Worm (Caenorhabditis elegans) whole organism, midembryonic: ENCODE data around the gene cpg-18.

Experiments
- T22C8.4 ChIP-seq: fragments of 200-800 bp; sonication (Bioruptor generic); IDR thresholded peaks from 2 replicates; pipeline ENCODE4 v1.3.6; 2022; ENCODE audit warnings: missing genetic modification characterization, missing compliant biosample characterization
- cog-1 ChIP-seq: sonication (generic microtip); optimal IDR thresholded peaks from 2 replicates; lab custom pipeline; 2016; ENCODE audit warnings: missing genetic modification characterization, missing compliant biosample characterization
- flt-1 ChIP-seq: fragments of 200-800 bp; sonication (Bioruptor generic); IDR thresholded peaks from 2 replicates; pipeline ENCODE4 v1.3.6; 2022; ENCODE audit warnings: missing genetic modification characterization, missing compliant biosample characterization
- med-1 ChIP-seq: sonication (generic microtip); optimal IDR thresholded peaks from 2 replicates; lab custom pipeline; 2017; ENCODE audit warnings: missing genetic modification characterization, mild to moderate bottlenecking, missing compliant biosample characterization, antibody characterized with exemption, missing genetic modification reagents; ENCODE audit not compliant: insufficient read depth
- ref-1 ChIP-seq: fragments of 200-800 bp; sonication (Bioruptor generic); conservative IDR thresholded peaks from 2 replicates; pipeline ENCODE4 v1.3.6; 2022; ENCODE audit warnings: missing genetic modification reagents, missing genetic modification characterization, missing compliant biosample characterization
- tab-1 ChIP-seq: fragments of 200-800 bp; sonication (Bioruptor generic); IDR thresholded peaks from 2 replicates; pipeline ENCODE4 v1.3.6; 2022; ENCODE audit warnings: missing genetic modification characterization, missing compliant biosample characterization
- ztf-23 ChIP-seq: fragments of 200-800 bp; sonication (Bioruptor generic); IDR thresholded peaks from 2 replicates; pipeline ENCODE4 v1.3.6; 2022; ENCODE audit warnings: missing genetic modification reagents, missing genetic modification characterization, missing compliant biosample characterization
- ztf-29 ChIP-seq: fragments of 200-800 bp; sonication (Bioruptor generic); IDR thresholded peaks from 2 replicates; pipeline ENCODE4 v1.3.6; 2022; ENCODE audit warnings: missing genetic modification reagents, missing genetic modification characterization, missing compliant biosample characterization

ce11 chrIV:5761211-5761907 is 26.5 kb downstream of the cpg-18 start:
- TF ChIP-seq ztf-29 (GFP tag; lab: Robert Waterston, UW), result no peak
- TF ChIP-seq ztf-23 (GFP tag; lab: Robert Waterston, UW), result no peak
- TF ChIP-seq cog-1 (tag; lab: Kevin White, UChicago), result no peak
- TF ChIP-seq flt-1 (GFP tag; lab: Robert Waterston, UW), result no peak
- TF ChIP-seq T22C8.4 (GFP tag; lab: Robert Waterston, UW), result no peak
- no peak for TF ChIP-seq tab-1 (GFP tag; lab: Robert Waterston, UW)
- no peak for TF ChIP-seq ref-1 (GFP tag; lab: Robert Waterston, UW)
- no peak for TF ChIP-seq med-1 (GFP tag; lab: Kevin White, UChicago)
